Worm (Caenorhabditis elegans): Measurements from ENCODE around the gene clec-245.

ce11 chrV:18164758-18165157 lies 23.5 kb downstream of the clec-245 start, which contains the start of gene C14A6.5:
- TF ChIP-seq fkh-10 (GFP tag; optimal IDR thresholded peaks at IDR 0.05) (no peak), nhr-77 (tag; optimal IDR thresholded peaks at IDR 0.05) (no peak)

Measured in whole organism, L3 larva.